Worm (Caenorhabditis elegans) whole organism, late embryonic: ENCODE data around the gene T01B7.9.

ENCODE experiments used
- ama-1 ChIP-seq: fragments of 150-350 bp; optimal IDR thresholded peaks from 2 replicates; lab custom pipeline; 2014
- ceh-2 ChIP-seq: sonication (generic microtip); optimal IDR thresholded peaks from 2 replicates; lab custom pipeline; 2016; ENCODE audit warnings: missing genotype, missing genetic modification characterization, missing compliant biosample characterization
- ceh-6 ChIP-seq: fragments of 200-800 bp; sonication (Bioruptor generic); optimal IDR thresholded peaks from 2 replicates; lab custom pipeline; 2018; ENCODE audit warnings: mild to moderate bottlenecking, missing genetic modification characterization, missing compliant biosample characterization
- hlh-8 ChIP-seq: sonication (generic microtip); optimal IDR thresholded peaks from 2 replicates; lab custom pipeline; 2016; ENCODE audit warnings: missing genotype, missing genetic modification characterization, missing compliant biosample characterization

ce11 chrII:8743379-8744173 is 17.0 kb upstream of the T01B7.9 start, which contains the start of gene mak-1:
- TF ChIP-seq hlh-8 (tag; lab: Kevin White, UChicago) (no peak), ceh-6 (GFP tag; lab: Kevin White, UChicago) (no peak), ama-1 (lab: Kevin White, UChicago) (no peak), ceh-2 (no peak)
